Worm (Caenorhabditis elegans): ENCODE measurements around the gene C05E4.12.

- TF ChIP-seq him-1 (tag; optimal IDR thresholded peaks at IDR 0.05) (no peak), W03F9.2 (tag; optimal IDR thresholded peaks at IDR 0.05) (no peak)
Measured at ce11 chrV:712882-713281, 48.9 kb downstream of the C05E4.12 start, which contains the start of gene cyp-33C11.

Data from whole organism, L4/young adult.